Worm (Caenorhabditis elegans): ENCODE results near the gene gmeb-2.

ce11 chrX:15865868-15866555, 12.9 kb upstream of the gmeb-2 start, which contains the start of the genes csb-1 and F53H4.4:
- no peak for TF ChIP-seq Y53F4B.3 (GFP tag; IDR thresholded peaks at IDR 0.05)
- TF ChIP-seq die-1 (tag; optimal IDR thresholded peaks at IDR 0.05): no peak
- no peak for TF ChIP-seq ceh-100 (GFP tag; IDR thresholded peaks at IDR 0.05)
- peak; percentile 82 for TF ChIP-seq attf-5 (GFP tag; optimal IDR thresholded peaks at IDR 0.05)
- no peak for TF ChIP-seq F52B5.7 (tag; optimal IDR thresholded peaks at IDR 0.05)
- no peak for TF ChIP-seq ceh-91 (GFP tag; IDR thresholded peaks at IDR 0.05)
- no peak for TF ChIP-seq mxl-1 (tag; optimal IDR thresholded peaks at IDR 0.05)
- TF ChIP-seq F22D6.2 (tag; optimal IDR thresholded peaks at IDR 0.05): no peak
- TF ChIP-seq ama-1 (optimal IDR thresholded peaks at IDR 0.05): no peak
- no peak for TF ChIP-seq ama-1 (GFP tag; optimal IDR thresholded peaks at IDR 0.05)
- TF ChIP-seq hmg-20 (GFP tag; IDR thresholded peaks at IDR 0.05): no peak
- no peak for TF ChIP-seq ekl-4 (GFP tag; IDR thresholded peaks at IDR 0.05)
- TF ChIP-seq D2030.7 (GFP tag; IDR thresholded peaks at IDR 0.05): no peak

Measured in whole organism, young adult.